Worm (Caenorhabditis elegans): ENCODE results near the gene F27B3.6.

F27B3.6 gene

ce11 chrIII:6527902-6528301 lies 50.5 kb downstream of the F27B3.6 start, which contains the start of gene pqn-10:
TSS of gene pqn-10 (plus strand) at chrIII:6528202.
- no peak for TF ChIP-seq him-1 (tag; optimal IDR thresholded peaks at IDR 0.05)
- TF ChIP-seq dao-5 (tag; optimal IDR thresholded peaks at IDR 0.05): no peak

Data from whole organism, L4/young adult.